Worm (Caenorhabditis elegans): ENCODE data around the gene dlat-2.
A peak's percentile ranks its signal among the peaks of the same experiment; 100 is the strongest.

The dlat-2 gene

DNA sequence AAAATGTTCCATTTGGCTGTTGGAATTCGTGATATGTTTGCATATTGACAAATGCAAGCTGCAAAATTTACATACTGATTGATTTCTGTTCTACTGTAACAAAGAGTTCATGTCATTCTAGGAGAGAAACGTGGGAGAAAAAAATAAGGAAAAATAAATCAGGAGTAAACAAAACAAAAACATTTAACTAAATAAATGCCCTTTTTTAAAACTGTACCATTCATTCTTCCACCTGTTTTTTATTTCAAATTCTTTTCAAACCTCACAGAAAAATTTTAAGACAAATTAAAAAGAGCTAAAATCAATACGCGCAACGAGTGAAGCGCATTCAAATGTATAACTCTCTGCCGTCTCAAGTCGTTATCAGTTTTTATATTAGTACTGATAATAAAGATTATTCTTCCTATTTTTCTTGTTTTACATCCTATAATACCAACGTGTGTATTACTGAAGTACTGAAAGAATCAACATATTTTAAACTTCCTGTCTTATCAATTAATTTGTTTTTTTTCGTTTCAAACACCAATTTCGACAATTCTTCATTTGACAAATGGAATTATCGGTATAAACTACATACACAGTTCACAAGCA, 41.4 kb upstream of the dlat-2 start, which contains the start of gene C49C3.10:
Gene C49C3.10, minus strand, starts transcription at position 51 of the 591 bp plus-strand sequence.
- no peak for TF ChIP-seq nhr-129 (tag; optimal IDR thresholded peaks at IDR 0.05)
- TF ChIP-seq C34F6.9 (tag; optimal IDR thresholded peaks at IDR 0.05): no peak
- TF ChIP-seq ama-1 (optimal IDR thresholded peaks at IDR 0.05): no peak
- TF ChIP-seq fos-1 (tag; optimal IDR thresholded peaks at IDR 0.05): peak; percentile 74
- TF ChIP-seq skn-1 (tag; optimal IDR thresholded peaks at IDR 0.05): peak; percentile 55
- TF ChIP-seq egl-27 (tag; optimal IDR thresholded peaks at IDR 0.05): no peak
- no peak for TF ChIP-seq nhr-12 (tag; optimal IDR thresholded peaks at IDR 0.05)
- no peak for TF ChIP-seq nhr-6 (tag; optimal IDR thresholded peaks at IDR 0.05)
- TF ChIP-seq crh-2 (tag; optimal IDR thresholded peaks at IDR 0.05): peak; percentile 56
- TF ChIP-seq ceh-16 (tag; optimal IDR thresholded peaks at IDR 0.05): no peak

DNA sequence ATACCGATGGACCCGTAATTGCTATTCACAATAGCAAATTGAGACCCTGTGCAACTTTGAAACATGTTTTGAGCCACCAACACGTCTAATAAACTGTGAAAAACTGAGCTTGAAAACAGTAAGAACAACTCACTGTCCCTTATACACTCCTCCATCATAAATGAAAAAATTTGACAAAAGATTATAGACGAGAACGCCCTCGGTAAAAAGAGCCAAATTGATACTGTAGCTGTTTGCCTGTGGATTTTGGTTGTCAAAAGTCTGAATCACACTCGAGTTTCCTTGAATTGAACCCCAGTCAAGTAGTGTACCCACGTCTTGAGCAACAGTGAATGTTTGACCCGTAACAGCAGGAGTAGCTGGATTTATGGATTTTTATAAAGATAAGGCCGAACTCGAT, 39.4 kb upstream of the dlat-2 start:
- TF ChIP-seq crh-2 (tag; optimal IDR thresholded peaks at IDR 0.05) (no peak), lin-39 (tag; optimal IDR thresholded peaks at IDR 0.05) (no peak), nhr-10 (tag; optimal IDR thresholded peaks at IDR 0.05) (no peak), nhr-23 (tag; optimal IDR thresholded peaks at IDR 0.05) (no peak), dmd-4 (tag; optimal IDR thresholded peaks at IDR 0.05) (no peak), lin-11 (tag; optimal IDR thresholded peaks at IDR 0.05) (no peak), nhr-21 (tag; optimal IDR thresholded peaks at IDR 0.05) (no peak), nhr-6 (tag; optimal IDR thresholded peaks at IDR 0.05) (no peak), ztf-4 (tag; optimal IDR thresholded peaks at IDR 0.05) (no peak), fos-1 (tag; optimal IDR thresholded peaks at IDR 0.05) (no peak), lin-13 (GFP tag; optimal IDR thresholded peaks at IDR 0.05) (no peak), nhr-25 (tag; optimal IDR thresholded peaks at IDR 0.05) (no peak), ceh-82 (tag; optimal IDR thresholded peaks at IDR 0.05) (no peak), F13H6.1 (tag; optimal IDR thresholded peaks at IDR 0.05) (no peak), C34F6.9 (tag; optimal IDR thresholded peaks at IDR 0.05) (no peak), unc-55 (GFP tag; optimal IDR thresholded peaks at IDR 0.05) (no peak), nhr-77 (tag; optimal IDR thresholded peaks at IDR 0.05) (no peak)

DNA sequence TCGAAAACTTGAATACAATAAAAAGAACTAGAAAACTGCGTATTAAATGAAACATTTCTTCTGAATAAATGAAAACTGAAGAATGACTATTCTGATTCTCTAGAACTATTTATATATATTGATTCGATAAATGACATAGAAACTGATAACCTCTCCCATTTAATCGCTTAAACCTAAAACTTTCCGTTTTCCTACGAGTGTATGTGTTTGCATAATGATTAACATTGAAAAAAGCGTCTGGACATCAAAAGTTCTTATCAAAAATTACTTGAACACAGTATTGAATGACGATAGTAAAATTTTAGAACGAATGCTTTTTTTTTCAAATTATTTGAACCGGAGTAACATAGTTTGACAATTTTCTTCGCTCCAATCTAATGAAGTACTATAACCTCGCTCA, 38.2 kb upstream of the dlat-2 start, which contains the start of gene C49C3.9:
Gene C49C3.9, minus strand, starts transcription at position 136 of the 400 bp plus-strand sequence.
- TF ChIP-seq alr-1 (tag; optimal IDR thresholded peaks at IDR 0.05) (no peak), fos-1 (tag; optimal IDR thresholded peaks at IDR 0.05) (peak; percentile 99), F13H6.1 (tag; optimal IDR thresholded peaks at IDR 0.05) (no peak), ZK546.5 (tag; optimal IDR thresholded peaks at IDR 0.05) (no peak), ztf-11 (tag; optimal IDR thresholded peaks at IDR 0.05) (no peak), ztf-4 (tag; optimal IDR thresholded peaks at IDR 0.05) (no peak), snpc-4 (tag; optimal IDR thresholded peaks at IDR 0.05) (no peak), crh-2 (tag; optimal IDR thresholded peaks at IDR 0.05) (peak; percentile 5), gmeb-1 (tag; optimal IDR thresholded peaks at IDR 0.05) (no peak), egl-27 (tag; optimal IDR thresholded peaks at IDR 0.05) (no peak), skn-1 (tag; optimal IDR thresholded peaks at IDR 0.05) (no peak), aly-2 (tag; optimal IDR thresholded peaks at IDR 0.05) (no peak)

DNA sequence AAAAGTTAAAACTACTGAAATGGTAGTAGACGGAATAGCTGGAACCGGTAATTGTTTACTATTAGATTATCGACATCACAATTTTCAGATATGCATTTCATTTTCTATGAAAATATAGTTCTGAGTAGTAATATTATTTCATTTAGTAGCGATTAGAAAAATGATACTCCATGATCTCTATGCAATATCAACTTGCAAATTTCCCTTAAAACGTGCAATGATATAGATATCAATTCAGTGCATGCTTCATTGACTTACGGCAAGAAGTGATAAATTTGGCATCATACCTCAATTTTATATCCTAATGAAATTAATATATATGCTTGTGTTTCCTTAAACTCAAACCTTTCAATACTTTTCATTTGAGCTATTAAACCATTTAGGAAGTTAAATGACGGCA, 37.8 kb upstream of the dlat-2 start, which contains the start of gene C49C3.21:
Gene C49C3.21, plus strand, starts transcription at position 301 of the 400 bp plus-strand sequence.
- TF ChIP-seq unc-39 (tag; optimal IDR thresholded peaks at IDR 0.05) (no peak), sem-4 (tag; optimal IDR thresholded peaks at IDR 0.05) (no peak)

DNA sequence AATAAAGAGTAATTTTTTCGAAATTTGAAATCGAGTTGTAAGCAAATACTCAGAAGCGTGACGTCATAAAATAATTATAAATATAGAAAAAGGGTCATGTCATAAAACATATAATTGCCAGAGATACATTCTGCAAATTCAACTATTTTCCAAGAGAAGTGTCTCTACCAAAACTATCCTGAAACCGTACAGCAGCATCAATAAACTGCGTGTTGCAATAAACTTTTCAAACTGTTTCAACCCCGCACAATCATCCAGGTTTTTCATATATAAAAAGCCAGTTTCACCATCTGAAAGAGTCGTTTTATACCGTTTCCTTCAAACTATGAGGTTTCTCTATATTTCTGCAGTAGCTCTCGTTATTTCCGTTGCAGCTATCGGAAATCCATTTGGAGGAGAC, 36.9 kb upstream of the dlat-2 start, which contains the start of gene C49C3.11:
Gene C49C3.11, plus strand, starts transcription at position 301 of the 400 bp plus-strand sequence.
- no peak for TF ChIP-seq nhr-6 (tag; optimal IDR thresholded peaks at IDR 0.05)
- no peak for TF ChIP-seq ama-1 (optimal IDR thresholded peaks at IDR 0.05)
- no peak for TF ChIP-seq sma-3 (GFP tag; optimal IDR thresholded peaks at IDR 0.05)
- no peak for TF ChIP-seq unc-62 (GFP tag; optimal IDR thresholded peaks at IDR 0.05)
- no peak for TF ChIP-seq lin-11 (tag; optimal IDR thresholded peaks at IDR 0.05)
- no peak for TF ChIP-seq crh-2 (tag; optimal IDR thresholded peaks at IDR 0.05)
- TF ChIP-seq ztf-1 (GFP tag; conservative IDR thresholded peaks at IDR 0.05): no peak
- TF ChIP-seq nhr-77 (tag; optimal IDR thresholded peaks at IDR 0.05): no peak
- no peak for TF ChIP-seq mbf-1 (tag; optimal IDR thresholded peaks at IDR 0.05)
- TF ChIP-seq ceh-16 (tag; optimal IDR thresholded peaks at IDR 0.05): no peak
- TF ChIP-seq gmeb-1 (tag; optimal IDR thresholded peaks at IDR 0.05): no peak
- no peak for TF ChIP-seq ceh-82 (tag; optimal IDR thresholded peaks at IDR 0.05)
- TF ChIP-seq F13H6.1 (tag; optimal IDR thresholded peaks at IDR 0.05): no peak
- TF ChIP-seq snpc-4 (tag; optimal IDR thresholded peaks at IDR 0.05): no peak
- TF ChIP-seq nhr-21 (tag; optimal IDR thresholded peaks at IDR 0.05): no peak
- no peak for TF ChIP-seq blmp-1 (tag; optimal IDR thresholded peaks at IDR 0.05; ENCODE audit: insufficient read depth)
- TF ChIP-seq ztf-4 (tag; optimal IDR thresholded peaks at IDR 0.05): no peak
